Fruit fly (Drosophila melanogaster): Measurements from ENCODE around the gene Herc4.
A peak's percentile ranks its signal among the peaks of the same experiment; 100 is the strongest.

Gene Herc4

dm6 chr3L:1300076-1300635 lies 13.3 kb upstream of the Herc4 start:
- TF ChIP-seq fd85E (GFP tag; optimal IDR thresholded peaks at IDR 0.05) (no peak), CG6276 (GFP tag; optimal IDR thresholded peaks at IDR 0.05) (no peak), CG4318 (GFP tag; optimal IDR thresholded peaks at IDR 0.05) (no peak), CG32006 (GFP tag; optimal IDR thresholded peaks at IDR 0.05) (no peak), Sox15 (GFP tag; optimal IDR thresholded peaks at IDR 0.05) (peak; percentile 47), CG6792 (GFP tag; optimal IDR thresholded peaks at IDR 0.05) (peak; percentile 65), CG8319 (GFP tag; optimal IDR thresholded peaks at IDR 0.05) (peak; percentile 6), fkh (GFP tag; optimal IDR thresholded peaks at IDR 0.05) (no peak), Hr39 (GFP tag; optimal IDR thresholded peaks at IDR 0.05) (peak; percentile 52), CG31627 (GFP tag; optimal IDR thresholded peaks at IDR 0.05) (peak; percentile 58), CG10631 (GFP tag; optimal IDR thresholded peaks at IDR 0.05) (no peak), dsx (GFP tag; optimal IDR thresholded peaks at IDR 0.05; ENCODE audit: poor library complexity, severe bottlenecking) (peak; percentile 62), Smox (GFP tag; optimal IDR thresholded peaks at IDR 0.05) (no peak), Met (GFP tag; optimal IDR thresholded peaks at IDR 0.05) (no peak), CG8632 (GFP tag; optimal IDR thresholded peaks at IDR 0.05) (peak; percentile 65), CG6163 (GFP tag; IDR thresholded peaks at IDR 0.05) (peak; percentile 40; the same call in 1 of the 3 replicates), Sox14 (GFP tag; optimal IDR thresholded peaks at IDR 0.05) (peak; percentile 60), pdm3 (GFP tag; optimal IDR thresholded peaks at IDR 0.05) (no peak), svp (GFP tag) (peak; percentile 90), CG8119 (GFP tag; IDR thresholded peaks at IDR 0.05) (peak; percentile 61), CG3919 (GFP tag; optimal IDR thresholded peaks at IDR 0.05) (no peak), Hr4 (GFP tag; optimal IDR thresholded peaks at IDR 0.05) (no peak), CG15336 (GFP tag; IDR thresholded peaks at IDR 0.05) (peak; percentile 70), salr (GFP tag; optimal IDR thresholded peaks at IDR 0.05) (no peak), Eip93F (GFP tag; optimal IDR thresholded peaks at IDR 0.05) (peak; percentile 43), Hr38 (GFP tag; optimal IDR thresholded peaks at IDR 0.05) (no peak), Gug (GFP tag; IDR thresholded peaks at IDR 0.05) (peak; percentile 43; the same call in 1 of the 2 replicates), achi (GFP tag; optimal IDR thresholded peaks at IDR 0.05) (no peak), OdsH (GFP tag; optimal IDR thresholded peaks at IDR 0.05) (no peak), spab (GFP tag; optimal IDR thresholded peaks at IDR 0.05) (no peak), CG6808 (GFP tag; optimal IDR thresholded peaks at IDR 0.05) (peak; percentile 66), vri (GFP tag; optimal IDR thresholded peaks at IDR 0.05) (peak; percentile 32), Lpt (GFP tag; optimal IDR thresholded peaks at IDR 0.05) (peak; percentile 29), fd59A (GFP tag; optimal IDR thresholded peaks at IDR 0.05) (no peak), cyc (GFP tag; optimal IDR thresholded peaks at IDR 0.05) (peak; percentile 50), net (GFP tag; optimal IDR thresholded peaks at IDR 0.05) (peak; percentile 70), lz (GFP tag; optimal IDR thresholded peaks at IDR 0.05) (peak; percentile 52), CG16779 (tag; optimal IDR thresholded peaks at IDR 0.05) (no peak), ss (GFP tag; optimal IDR thresholded peaks at IDR 0.05) (peak in 1 of 2 experiments; percentile 46), Sox102F (GFP tag; optimal IDR thresholded peaks at IDR 0.05) (no peak), CG11294 (GFP tag; IDR thresholded peaks at IDR 0.05) (peak; percentile 26; the same call in 1 of the 2 replicates), CG11762 (GFP tag; optimal IDR thresholded peaks at IDR 0.05; ENCODE audit: insufficient read depth) (peak; percentile 37), CG6854 (GFP tag; optimal IDR thresholded peaks at IDR 0.05) (peak; percentile 33), Ets96B (tag; optimal IDR thresholded peaks at IDR 0.05) (peak; percentile 67), esn (GFP tag; optimal IDR thresholded peaks at IDR 0.05) (peak; percentile 82), CG10669 (GFP tag; optimal IDR thresholded peaks at IDR 0.05) (no peak), topi (GFP tag; optimal IDR thresholded peaks at IDR 0.05) (peak; percentile 68), eg (GFP tag; IDR thresholded peaks at IDR 0.05) (peak; percentile 68; the same call in 2 of the 3 replicates), CG7368 (GFP tag; optimal IDR thresholded peaks at IDR 0.05) (no peak), Blimp-1 (GFP tag; optimal IDR thresholded peaks at IDR 0.05) (peak; percentile 48), acj6 (GFP tag; optimal IDR thresholded peaks at IDR 0.05) (peak; percentile 60)
